ENCODE assay signal across 2 fruit fly cellular contexts in genomic region chr2L:13116738-13117137, dm6.
TF ChIP-seq lines count a peak whose summit lies in the region.

No protein-coding gene starts in this region.

- no peak for TF ChIP-seq CTCF in whole organism, embryonic (GFP tag; optimal IDR thresholded peaks at IDR 0.05; lab: Kevin White, UChicago)

TF ChIP-seq in whole organism, embryonic, 481 proteins besides CTCF, POLR2A, EP300 and RAD21:
- TF ChIP-seq CG7987 (GFP tag; optimal IDR thresholded peaks at IDR 0.05; lab: Kevin White, UChicago) (no peak), CG17328 (GFP tag; IDR thresholded peaks at IDR 0.05; lab: Robert Waterston, UW) (no peak), CG10543 (GFP tag; optimal IDR thresholded peaks at IDR 0.05; lab: Kevin White, UChicago) (no peak), CG17802 (tag; optimal IDR thresholded peaks at IDR 0.05; lab: Kevin White, UChicago) (no peak), CG12071 (GFP tag; optimal IDR thresholded peaks at IDR 0.05; lab: Kevin White, UChicago) (no peak), lola (GFP tag; optimal IDR thresholded peaks at IDR 0.05; lab: Kevin White, UChicago) (no peak), CG10959 (GFP tag; IDR thresholded peaks at IDR 0.05; lab: Robert Waterston, UW) (0 out of 2 replicates have a peak, but pooled peaks have one; percentile 17), Med (GFP tag; lab: Kevin White, UChicago) (peak; percentile 52), Xbp1 (GFP tag; optimal IDR thresholded peaks at IDR 0.05; lab: Kevin White, UChicago) (no peak), CG18262 (tag; optimal IDR thresholded peaks at IDR 0.05; lab: Kevin White, UChicago) (no peak), ato (GFP tag; IDR thresholded peaks at IDR 0.05; lab: Robert Waterston, UW; ENCODE audit: partially characterized antibody) (no peak), CG11696 (GFP tag; IDR thresholded peaks at IDR 0.05; lab: Robert Waterston, UW) (no peak)

TF ChIP-seq in whole organism, pupa, 21 proteins besides CTCF, POLR2A, EP300 and RAD21:
- TF ChIP-seq CG10348 (GFP tag; IDR thresholded peaks at IDR 0.05; lab: Robert Waterston, UW) (no peak), CG15710 (tag; optimal IDR thresholded peaks at IDR 0.05; lab: Kevin White, UChicago) (no peak), Pif1A (GFP tag; optimal IDR thresholded peaks at IDR 0.05; lab: Kevin White, UChicago) (no peak), CG32121 (GFP tag; IDR thresholded peaks at IDR 0.05; lab: Robert Waterston, UW) (peak; percentile 52; the same call in 1 of the 2 replicates)
TF ChIP-seq in whole organism, pupa: peak in this region for 1.
